Fruit fly (Drosophila melanogaster) whole organism, embryonic: ENCODE measurements around the gene Rab9Fb.
A peak's percentile ranks its signal among the peaks of the same experiment; 100 is the strongest.

ENCODE experiments used
- Awh ChIP-seq: fragments of 200-800 bp; sonication (Bioruptor generic); IDR thresholded peaks from 2 replicates; pipeline ENCODE4, ENCODE4 v1.3.6; 2022; ENCODE audit warnings: missing biosample characterization, missing genetic modification characterization
- CG10267 ChIP-seq: fragments of 200-800 bp; sonication (Bioruptor generic); optimal IDR thresholded peaks from 2 replicates; lab custom pipeline; 2018; ENCODE audit warnings: missing biosample characterization, mild to moderate bottlenecking, missing genetic modification characterization, moderate library complexity
- CG10654 ChIP-seq: fragments of 200-800 bp; sonication (Bioruptor generic); optimal IDR thresholded peaks from 2 replicates; lab custom pipeline; 2016; ENCODE audit warnings: missing biosample characterization, missing genetic modification characterization
- CG10959 ChIP-seq: fragments of 200-800 bp; sonication (Bioruptor generic); IDR thresholded peaks from 2 replicates; pipeline ENCODE4 v1.3.6; 2022; ENCODE audit warnings: missing biosample characterization, missing genetic modification characterization
- CG11560 ChIP-seq: fragments of 200-800 bp; sonication (Bioruptor generic); IDR thresholded peaks from 3 replicates; pipeline ENCODE4 v1.3.6; 2022; ENCODE audit warnings: missing biosample characterization, missing genetic modification characterization
- CG13296 ChIP-seq: fragments of 200-800 bp; sonication (Bioruptor generic); optimal IDR thresholded peaks from 3 replicates; lab custom pipeline; 2018; ENCODE audit warnings: missing biosample characterization, mild to moderate bottlenecking, missing genetic modification characterization
- CG14667 ChIP-seq: fragments of 200-800 bp; sonication (Bioruptor generic); IDR thresholded peaks from 2 replicates; pipeline ENCODE4 v1.3.6; 2022; ENCODE audit warnings: missing biosample characterization, missing genetic modification characterization
- CG17385 ChIP-seq: fragments of 200-800 bp; sonication (Bioruptor generic); optimal IDR thresholded peaks from 3 replicates; lab custom pipeline; 2018; ENCODE audit warnings: missing biosample characterization, mild to moderate bottlenecking, missing genetic modification characterization
- CG18764 ChIP-seq: fragments of 200-800 bp; sonication (Bioruptor generic); optimal IDR thresholded peaks from 3 replicates; lab custom pipeline; 2016; ENCODE audit warnings: missing biosample characterization, missing genetic modification characterization
- CG2875 ChIP-seq: fragments of 200-800 bp; sonication (Bioruptor generic); optimal IDR thresholded peaks from 2 replicates; lab custom pipeline; 2017; ENCODE audit warnings: missing biosample characterization, mild to moderate bottlenecking, missing genetic modification characterization, missing genetic modification reagents
- CG31224 ChIP-seq: fragments of 200-800 bp; sonication (Bioruptor generic); IDR thresholded peaks from 2 replicates; pipeline ENCODE4 v1.3.6; 2022; ENCODE audit warnings: missing biosample characterization, missing genetic modification characterization
- CG32772 ChIP-seq: fragments of 200-800 bp; sonication (Bioruptor generic); IDR thresholded peaks from 2 replicates; pipeline ENCODE4 v1.3.6; 2022; ENCODE audit warnings: missing biosample characterization, missing genetic modification characterization
- CG33213 ChIP-seq: fragments of 200-800 bp; sonication (Bioruptor generic); optimal IDR thresholded peaks from 3 replicates; lab custom pipeline; 2016; ENCODE audit warnings: missing biosample characterization, missing genetic modification characterization
- CG3726 ChIP-seq: fragments of 200-800 bp; sonication (Bioruptor generic); IDR thresholded peaks from 3 replicates; pipeline ENCODE4, ENCODE4 v1.3.6; 2022; ENCODE audit warnings: missing biosample characterization, missing genetic modification characterization
- CG6791 ChIP-seq: fragments of 200-800 bp; sonication (Bioruptor generic); IDR thresholded peaks from 3 replicates; pipeline ENCODE4 v1.3.6; 2022; ENCODE audit warnings: missing biosample characterization, missing genetic modification characterization; ENCODE audit not compliant: partially characterized antibody
- CG7786 ChIP-seq: fragments of 200-800 bp; sonication (Bioruptor generic); optimal IDR thresholded peaks from 2 replicates; lab custom pipeline; 2016; ENCODE audit warnings: missing biosample characterization, missing genetic modification characterization
- CG9215 ChIP-seq: fragments of 200-800 bp; sonication (Bioruptor generic); IDR thresholded peaks from 2 replicates; pipeline ENCODE4 v1.3.6; 2022; ENCODE audit warnings: missing biosample characterization, missing genetic modification characterization
- CG9437 ChIP-seq: fragments of 200-800 bp; sonication (Bioruptor generic); optimal IDR thresholded peaks from 2 replicates; lab custom pipeline; 2018; ENCODE audit warnings: missing biosample characterization, mild to moderate bottlenecking, missing genetic modification characterization
- Dad ChIP-seq: fragments of 200-800 bp; sonication (Bioruptor generic); optimal IDR thresholded peaks from 3 replicates; lab custom pipeline; 2016; ENCODE audit warnings: missing biosample characterization, missing genetic modification characterization
- Doc2 ChIP-seq: fragments of 200-800 bp; sonication (Bioruptor generic); IDR thresholded peaks from 2 replicates; pipeline ENCODE4 v1.3.6; 2022; ENCODE audit warnings: missing biosample characterization, missing genetic modification characterization
- E2f2 ChIP-seq: fragments of 200-800 bp; sonication (Bioruptor generic); IDR thresholded peaks from 2 replicates; pipeline ENCODE4 v1.3.6; 2022; ENCODE audit warnings: missing biosample characterization, missing genetic modification characterization
- Fer1 ChIP-seq: fragments of 200-800 bp; sonication (Bioruptor generic); optimal IDR thresholded peaks from 2 replicates; lab custom pipeline; 2017; ENCODE audit warnings: missing biosample characterization, mild to moderate bottlenecking, missing genetic modification characterization
- Hmx ChIP-seq: fragments of 200-800 bp; sonication (Bioruptor generic); optimal IDR thresholded peaks from 2 replicates; lab custom pipeline; 2016; ENCODE audit warnings: missing biosample characterization, missing genetic modification characterization
- Kr ChIP-seq: fragments of 200-800 bp; sonication (Bioruptor generic); optimal IDR thresholded peaks from 2 replicates; lab custom pipeline; 2017; ENCODE audit warnings: missing biosample characterization, mild to moderate bottlenecking, missing genetic modification characterization
- Lpt ChIP-seq: fragments of >200 bp; optimal IDR thresholded peaks from 2 replicates; lab custom pipeline; 2018; ENCODE audit warnings: missing biosample characterization, missing genetic modification characterization
- Mes4 ChIP-seq: fragments of 200-800 bp; sonication (Bioruptor generic); optimal IDR thresholded peaks from 2 replicates; lab custom pipeline; 2016; ENCODE audit warnings: missing biosample characterization, missing genetic modification characterization
- NC2β ChIP-seq: fragments of 200-800 bp; sonication (Bioruptor generic); optimal IDR thresholded peaks from 2 replicates; lab custom pipeline; 2016; ENCODE audit warnings: missing biosample characterization, missing genetic modification characterization
- Oaz ChIP-seq: fragments of 200-800 bp; sonication (Bioruptor generic); IDR thresholded peaks from 2 replicates; pipeline ENCODE4 v1.3.6; 2022; ENCODE audit warnings: missing biosample characterization, missing genetic modification characterization
- Oli ChIP-seq: fragments of 200-800 bp; sonication (Bioruptor generic); optimal IDR thresholded peaks from 2 replicates; lab custom pipeline; 2018; ENCODE audit warnings: missing biosample characterization, mild to moderate bottlenecking, missing genetic modification characterization, moderate library complexity
- Ptx1 ChIP-seq: fragments of 200-800 bp; sonication (Bioruptor generic); IDR thresholded peaks from 2 replicates; pipeline ENCODE4 v1.3.6; 2022; ENCODE audit warnings: missing biosample characterization, missing genetic modification characterization
- Tbp ChIP-seq: fragments of >200 bp; optimal IDR thresholded peaks from 2 replicates; lab custom pipeline; 2018; ENCODE audit warnings: missing biosample characterization, missing genetic modification characterization
- dysf ChIP-seq: fragments of 200-800 bp; sonication (Bioruptor generic); IDR thresholded peaks from 3 replicates; pipeline ENCODE4 v1.3.6; 2022; ENCODE audit warnings: missing biosample characterization, missing genetic modification characterization
- gro ChIP-seq: fragments of 200-800 bp; sonication (Bioruptor generic); optimal IDR thresholded peaks from 2 replicates; lab custom pipeline; 2016; ENCODE audit warnings: missing biosample characterization, missing genetic modification characterization
- gsb ChIP-seq: fragments of 200-800 bp; sonication (Bioruptor generic); IDR thresholded peaks from 2 replicates; pipeline ENCODE4 v1.3.6; 2022; ENCODE audit warnings: missing biosample characterization, missing genetic modification characterization
- gsb-n ChIP-seq: fragments of 200-800 bp; sonication (Bioruptor generic); optimal IDR thresholded peaks from 3 replicates; lab custom pipeline; 2018; ENCODE audit warnings: missing biosample characterization, mild to moderate bottlenecking, missing genetic modification characterization
- inv ChIP-seq: fragments of 200-800 bp; sonication (Bioruptor generic); IDR thresholded peaks from 2 replicates; pipeline ENCODE4 v1.3.6; 2022; ENCODE audit warnings: missing biosample characterization, missing genetic modification characterization; ENCODE audit not compliant: partially characterized antibody
- kay ChIP-seq: fragments of 200-800 bp; sonication (Bioruptor generic); optimal IDR thresholded peaks from 2 replicates; lab custom pipeline; 2016; ENCODE audit warnings: missing biosample characterization, missing genetic modification characterization
- lola ChIP-seq, 3 experiments: fragments of >200 bp in 2 of 3; fragments of 200-800 bp in 1 of 3; sonication (Bioruptor generic) in 1 of 3; optimal IDR thresholded peaks; 2 replicates each; lab custom pipeline; 2017 to 2019; ENCODE audit warnings: missing biosample characterization in 3 of 3, missing genetic modification characterization in 3 of 3, mild to moderate bottlenecking in 1 of 3, moderate library complexity in 1 of 3
- nerfin-2 ChIP-seq: fragments of 200-800 bp; sonication (Bioruptor generic); IDR thresholded peaks from 2 replicates; pipeline ENCODE4 v1.3.6; 2022; ENCODE audit warnings: missing biosample characterization, missing genetic modification characterization; ENCODE audit not compliant: partially characterized antibody
- pan ChIP-seq, 4 experiments: fragments of >200 bp in 3 of 4; fragments of 200-800 bp in 1 of 4; sonication (Bioruptor generic) in 1 of 4; optimal IDR thresholded peaks in 3 of 4; IDR thresholded peaks in 1 of 4; 2 replicates each; pipeline versions ENCODE4 v1.3.6 to Lab custom; 2017 to 2022; ENCODE audit warnings: missing biosample characterization in 2 of 4, missing genetic modification characterization in 2 of 4, mixed read lengths in 1 of 4
- ranshi ChIP-seq: fragments of 200-800 bp; sonication (Bioruptor generic); IDR thresholded peaks from 2 replicates; pipeline ENCODE4 v1.3.6; 2022; ENCODE audit warnings: missing biosample characterization, missing genetic modification characterization
- repo ChIP-seq: fragments of 200-800 bp; sonication (Bioruptor generic); optimal IDR thresholded peaks from 2 replicates; lab custom pipeline; 2016; ENCODE audit warnings: missing biosample characterization, missing genetic modification characterization
- run ChIP-seq: fragments of 200-800 bp; sonication (Bioruptor generic); optimal IDR thresholded peaks from 3 replicates; lab custom pipeline; 2018; ENCODE audit warnings: missing biosample characterization, mild to moderate bottlenecking, missing genetic modification characterization
- sens ChIP-seq: fragments of 200-800 bp; sonication (Bioruptor generic); peaks from one replicate; lab custom pipeline; 2016; ENCODE audit warnings: missing biosample characterization, missing genetic modification characterization
- slbo ChIP-seq: fragments of 200-800 bp; sonication (Bioruptor generic); IDR thresholded peaks from 2 replicates; pipeline ENCODE4 v1.3.6; 2022; ENCODE audit warnings: missing biosample characterization, missing genetic modification characterization
- sqz ChIP-seq: fragments of 200-800 bp; sonication (Bioruptor generic); optimal IDR thresholded peaks from 3 replicates; lab custom pipeline; 2018; ENCODE audit warnings: missing biosample characterization, mild to moderate bottlenecking, missing genetic modification characterization
- sug ChIP-seq: fragments of 200-800 bp; optimal IDR thresholded peaks from 2 replicates; lab custom pipeline; 2019; ENCODE audit warnings: missing biosample characterization, mild to moderate bottlenecking, missing genetic modification characterization, moderate library complexity
- tx ChIP-seq: fragments of 200-800 bp; sonication (Bioruptor generic); optimal IDR thresholded peaks from 2 replicates; lab custom pipeline; 2016; ENCODE audit warnings: missing biosample characterization, missing genetic modification characterization
- wdn ChIP-seq: fragments of 200-800 bp; sonication (Bioruptor generic); IDR thresholded peaks from 2 replicates; pipeline ENCODE4 v1.3.6; 2022; ENCODE audit warnings: missing biosample characterization, missing genetic modification characterization

Rab9Fb gene

DNA sequence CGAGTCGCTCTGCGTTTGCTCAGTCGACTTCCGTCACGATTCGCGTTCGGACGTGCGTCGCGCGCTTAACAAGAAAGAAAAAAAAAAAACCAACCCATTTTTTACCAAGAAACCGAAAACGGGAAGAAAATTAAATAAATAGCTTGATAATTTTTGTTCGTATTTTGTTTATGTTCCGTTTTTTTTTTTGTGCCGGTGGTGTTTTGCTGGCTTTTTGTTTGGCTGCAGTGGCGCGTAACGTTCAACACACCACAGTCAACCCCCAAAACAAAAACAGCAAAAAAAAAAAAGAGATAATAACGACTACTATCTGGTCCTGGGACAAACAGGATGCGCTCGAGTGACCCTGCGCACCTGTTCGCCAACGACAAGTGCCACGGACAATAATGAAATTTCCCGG, 46.8 kb downstream of the Rab9Fb start, which contains the start of gene CG43901:
TSS of gene CG43901 (plus strand) at position 301 of the 400 bp plus-strand sequence.
- no peak for TF ChIP-seq CG33213 (GFP tag; lab: Kevin White, UChicago)
- TF ChIP-seq CG11560 (tag; lab: Robert Waterston, UW), result no peak
- peak; percentile 30 for TF ChIP-seq sqz (GFP tag; lab: Kevin White, UChicago)
- no peak for TF ChIP-seq lola (GFP tag; optimal IDR thresholded peaks at IDR 0.05; lab: Kevin White, UChicago)
- TF ChIP-seq sens (GFP tag; lab: Kevin White, UChicago), result peak; percentile 47

DNA sequence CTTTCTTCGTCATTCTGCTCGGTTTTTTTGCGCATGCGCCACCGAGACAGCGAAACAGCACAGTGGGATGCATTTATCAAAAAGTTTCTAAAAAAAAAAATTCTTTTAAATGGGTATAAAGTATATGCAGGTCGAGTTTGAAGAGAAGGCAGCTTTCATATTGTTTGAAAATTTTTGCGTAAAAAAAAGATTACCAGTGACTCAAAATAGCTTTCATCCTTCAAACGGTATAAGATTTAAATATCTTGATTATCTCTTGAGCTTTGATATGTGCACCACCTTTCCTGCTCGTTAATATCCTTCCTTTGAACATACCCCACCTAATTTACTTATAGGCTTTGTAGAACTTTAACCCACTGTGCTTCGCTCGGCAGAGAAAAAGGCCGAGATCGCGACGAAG, 47.2 kb downstream of the Rab9Fb start:
- TF ChIP-seq Ptx1 (GFP tag; lab: Robert Waterston, UW) (peak; percentile 61), CG9215 (GFP tag; lab: Robert Waterston, UW) (peak; percentile 44; the same call in 1 of the 2 replicates), Oaz (GFP tag; lab: Robert Waterston, UW) (peak; percentile 33; the same call in 1 of the 2 replicates), CG10654 (GFP tag; lab: Kevin White, UChicago) (peak; percentile 26), CG2875 (GFP tag; lab: Kevin White, UChicago) (peak; percentile 63), gro (peak; percentile 5), CG7786 (GFP tag; lab: Kevin White, UChicago) (peak; percentile 27), Kr (no peak), Oli (tag; lab: Kevin White, UChicago) (peak; percentile 80), repo (GFP tag; lab: Kevin White, UChicago) (peak; percentile 35), NC2β (GFP tag; lab: Kevin White, UChicago) (peak; percentile 69), run (no peak), Lpt (GFP tag; lab: Kevin White, UChicago) (no peak), Dad (GFP tag; lab: Kevin White, UChicago) (peak; percentile 14), CG9437 (GFP tag; lab: Kevin White, UChicago) (peak; percentile 62), Tbp (GFP tag; lab: Kevin White, UChicago) (no peak), CG6791 (GFP tag; lab: Robert Waterston, UW) (no peak), CG10959 (GFP tag; lab: Robert Waterston, UW) (no peak), Doc2 (GFP tag; lab: Robert Waterston, UW) (no peak), ranshi (peak; percentile 41; the same call in 1 of the 2 replicates), Fer1 (GFP tag; lab: Kevin White, UChicago) (peak; percentile 32), wdn (peak; percentile 26; the same call in 1 of the 2 replicates), CG31224 (GFP tag; lab: Robert Waterston, UW) (no peak), kay (GFP tag; lab: Kevin White, UChicago) (peak; percentile 52), slbo (GFP tag; lab: Robert Waterston, UW) (no peak; the same call in 1 of the 2 replicates), CG10267 (tag; lab: Kevin White, UChicago) (peak; percentile 68), gsb (GFP tag; lab: Robert Waterston, UW) (no peak), CG17385 (GFP tag; lab: Kevin White, UChicago) (peak; percentile 66), inv (GFP tag; lab: Robert Waterston, UW) (no peak), CG14667 (GFP tag; lab: Robert Waterston, UW) (no peak), E2f2 (peak; percentile 33; the same call in 1 of the 2 replicates), nerfin-2 (no peak), gsb-n (tag; lab: Kevin White, UChicago) (peak; percentile 59), CG18764 (no peak), pan (optimal IDR thresholded peaks at IDR 0.05; lab: Kevin White, UChicago) (no peak), pan (GFP tag; optimal IDR thresholded peaks at IDR 0.05 in 1 of 2, IDR thresholded peaks at IDR 0.05 in 1 of 2) (peak in 1 of 2 experiments; percentile 23), sens (GFP tag; lab: Kevin White, UChicago) (peak; percentile 97), tx (GFP tag; lab: Kevin White, UChicago) (peak; percentile 44), sug (tag; lab: Kevin White, UChicago) (no peak), Hmx (GFP tag; lab: Kevin White, UChicago) (peak; percentile 35), CG32772 (GFP tag; lab: Robert Waterston, UW) (0 out of 2 replicates have a peak, but pooled peaks have one; percentile 5), CG3726 (GFP tag; lab: Robert Waterston, UW) (0 out of 3 replicates have a peak, but pooled peaks have one; percentile 31), dysf (peak; percentile 63; the same call in 2 of the 3 replicates), Mes4 (peak; percentile 61), CG13296 (GFP tag; lab: Kevin White, UChicago) (peak; percentile 19), Awh (GFP tag; lab: Robert Waterston, UW) (no peak)
